Fruit fly (Drosophila melanogaster) whole organism, embryonic: ENCODE results near the gene Spec2.
A peak's percentile ranks its signal among the peaks of the same experiment; 100 is the strongest.

ENCODE experiments used
- Ada2b ChIP-seq: fragments of 200-800 bp; sonication (Bioruptor generic); IDR thresholded peaks from 2 replicates; pipeline ENCODE4 v1.3.6; 2022; ENCODE audit warnings: missing biosample characterization, missing genetic modification characterization
- CG10979 ChIP-seq: fragments of 200-800 bp; sonication (Bioruptor generic); optimal IDR thresholded peaks from 2 replicates; lab custom pipeline; 2018; ENCODE audit warnings: missing biosample characterization, mild to moderate bottlenecking, missing genetic modification characterization, moderate library complexity
- CG13296 ChIP-seq: fragments of 200-800 bp; sonication (Bioruptor generic); optimal IDR thresholded peaks from 3 replicates; lab custom pipeline; 2018; ENCODE audit warnings: missing biosample characterization, mild to moderate bottlenecking, missing genetic modification characterization
- CG13894 ChIP-seq: fragments of 200-800 bp; sonication (Bioruptor generic); optimal IDR thresholded peaks from 3 replicates; lab custom pipeline; 2018; ENCODE audit warnings: missing biosample characterization, mild to moderate bottlenecking, missing genetic modification characterization, moderate library complexity
- CG15696 ChIP-seq: fragments of 200-800 bp; sonication (Bioruptor generic); optimal IDR thresholded peaks from 2 replicates; lab custom pipeline; 2019; ENCODE audit warnings: missing biosample characterization, mild to moderate bottlenecking, missing genetic modification characterization, moderate library complexity
- CG17912 ChIP-seq: fragments of 200-800 bp; sonication (Bioruptor generic); optimal IDR thresholded peaks from 2 replicates; lab custom pipeline; 2018; ENCODE audit warnings: missing biosample characterization, mild to moderate bottlenecking, missing genetic modification characterization
- CG18262 ChIP-seq: fragments of 200-800 bp; optimal IDR thresholded peaks from 3 replicates; lab custom pipeline; 2019; ENCODE audit warnings: missing biosample characterization, mild to moderate bottlenecking, missing genetic modification characterization, moderate library complexity
- CG2889 ChIP-seq: fragments of 200-800 bp; sonication (Bioruptor generic); IDR thresholded peaks from 3 replicates; pipeline ENCODE4 v1.3.6; 2022; ENCODE audit warnings: missing biosample characterization, missing genetic modification characterization
- CG4404 ChIP-seq: fragments of 200-800 bp; sonication (Bioruptor generic); IDR thresholded peaks from 2 replicates; pipeline ENCODE4 v1.3.6; 2022; ENCODE audit warnings: missing biosample characterization, missing genetic modification characterization
- CG4424 ChIP-seq: fragments of 200-800 bp; sonication (Bioruptor generic); optimal IDR thresholded peaks from 3 replicates; lab custom pipeline; 2016; ENCODE audit warnings: missing biosample characterization, missing genetic modification characterization
- CG6654 ChIP-seq: fragments of 200-800 bp; sonication (Bioruptor generic); optimal IDR thresholded peaks from 2 replicates; lab custom pipeline; 2017; ENCODE audit warnings: missing biosample characterization, mild to moderate bottlenecking, missing genetic modification characterization
- CG6765 ChIP-seq: fragments of 200-800 bp; sonication (Bioruptor generic); optimal IDR thresholded peaks from 3 replicates; lab custom pipeline; 2017; ENCODE audit warnings: missing biosample characterization, mild to moderate bottlenecking, missing genetic modification characterization
- CG7745 ChIP-seq: fragments of 200-800 bp; sonication (Bioruptor generic); optimal IDR thresholded peaks from 2 replicates; lab custom pipeline; 2018; ENCODE audit warnings: missing biosample characterization, mild to moderate bottlenecking, missing genetic modification characterization, moderate library complexity
- CG8089 ChIP-seq: fragments of 200-800 bp; sonication (Bioruptor generic); optimal IDR thresholded peaks from 3 replicates; lab custom pipeline; 2016; ENCODE audit warnings: missing biosample characterization, missing genetic modification characterization
- CG8290 ChIP-seq, 3 experiments: fragments of 200-800 bp; sonication (Bioruptor generic); optimal IDR thresholded peaks; 2 replicates each; lab custom pipeline; 2016 to 2019; ENCODE audit warnings: missing biosample characterization in 3 of 3, missing genetic modification characterization in 3 of 3, mild to moderate bottlenecking in 2 of 3, moderate library complexity in 1 of 3
- Chrac-16 ChIP-seq: fragments of 200-800 bp; sonication (Bioruptor generic); optimal IDR thresholded peaks from 3 replicates; lab custom pipeline; 2016; ENCODE audit warnings: missing biosample characterization, missing genetic modification characterization
- MESR4 ChIP-seq: fragments of 200-800 bp; sonication (Bioruptor generic); optimal IDR thresholded peaks from 2 replicates; lab custom pipeline; 2018; ENCODE audit warnings: missing biosample characterization, mild to moderate bottlenecking, missing genetic modification characterization, moderate library complexity
- NFAT ChIP-seq: fragments of 200-800 bp; sonication (Bioruptor generic); IDR thresholded peaks from 2 replicates; pipeline ENCODE4 v1.3.6; 2022; ENCODE audit warnings: missing biosample characterization, missing genetic modification characterization
- Nf-YA ChIP-seq: fragments of 200-800 bp; sonication (Bioruptor generic); IDR thresholded peaks from 2 replicates; pipeline ENCODE4 v1.3.6; 2022; ENCODE audit warnings: missing biosample characterization, missing genetic modification characterization
- Nf-YB ChIP-seq: fragments of 200-800 bp; sonication (Bioruptor generic); optimal IDR thresholded peaks from 3 replicates; lab custom pipeline; 2019; ENCODE audit warnings: missing biosample characterization, mild to moderate bottlenecking, missing genetic modification characterization, moderate library complexity
- Poxn ChIP-seq: fragments of 200-800 bp; sonication (Bioruptor generic); IDR thresholded peaks from 2 replicates; pipeline ENCODE4 v1.3.6; 2022; ENCODE audit warnings: missing biosample characterization, missing genetic modification characterization
- Ptx1 ChIP-seq: fragments of 200-800 bp; sonication (Bioruptor generic); IDR thresholded peaks from 2 replicates; pipeline ENCODE4 v1.3.6; 2022; ENCODE audit warnings: missing biosample characterization, missing genetic modification characterization
- Sox100B ChIP-seq: fragments of 200-800 bp; sonication (Bioruptor generic); optimal IDR thresholded peaks from 3 replicates; lab custom pipeline; 2018; ENCODE audit warnings: missing biosample characterization, mild to moderate bottlenecking, missing genetic modification characterization
- Sry-β ChIP-seq: fragments of 200-800 bp; sonication (Bioruptor generic); optimal IDR thresholded peaks from 2 replicates; lab custom pipeline; 2018; ENCODE audit warnings: missing biosample characterization, mild to moderate bottlenecking, missing genetic modification characterization, moderate library complexity
- Taf1 ChIP-seq: fragments of 200-800 bp; sonication (Bioruptor generic); IDR thresholded peaks from 2 replicates; pipeline ENCODE4 v1.3.6; 2022; ENCODE audit warnings: missing biosample characterization, missing genetic modification characterization
- ac ChIP-seq: fragments of 200-800 bp; sonication (Bioruptor generic); optimal IDR thresholded peaks from 3 replicates; lab custom pipeline; 2017; ENCODE audit warnings: missing biosample characterization, mild to moderate bottlenecking, missing genetic modification characterization
- amos ChIP-seq: fragments of 200-800 bp; sonication (Bioruptor generic); IDR thresholded peaks from 2 replicates; pipeline ENCODE4 v1.3.6; 2022; ENCODE audit warnings: missing biosample characterization, missing genetic modification characterization; ENCODE audit not compliant: partially characterized antibody
- ap ChIP-seq: fragments of 200-800 bp; sonication (Bioruptor generic); IDR thresholded peaks from 2 replicates; pipeline ENCODE4 v1.3.6; 2022; ENCODE audit warnings: missing biosample characterization, missing genetic modification characterization
- chn ChIP-seq: fragments of 200-800 bp; sonication (Bioruptor generic); optimal IDR thresholded peaks from 2 replicates; lab custom pipeline; 2016; ENCODE audit warnings: missing biosample characterization, missing genetic modification characterization
- ci ChIP-seq: fragments of 200-800 bp; sonication (Bioruptor generic); IDR thresholded peaks from 3 replicates; pipeline ENCODE4 v1.3.6; 2022; ENCODE audit warnings: missing biosample characterization, missing genetic modification characterization
- dmrt99B ChIP-seq: fragments of 200-800 bp; sonication (Bioruptor generic); optimal IDR thresholded peaks from 2 replicates; lab custom pipeline; 2018; ENCODE audit warnings: missing biosample characterization, mild to moderate bottlenecking, missing genetic modification characterization, moderate library complexity
- eyg ChIP-seq: fragments of 200-800 bp; sonication (Bioruptor generic); optimal IDR thresholded peaks from 3 replicates; lab custom pipeline; 2016; ENCODE audit warnings: missing biosample characterization, missing genetic modification characterization
- fd102C ChIP-seq: fragments of 200-800 bp; sonication (Bioruptor generic); optimal IDR thresholded peaks from 2 replicates; lab custom pipeline; 2018; ENCODE audit warnings: missing biosample characterization, mild to moderate bottlenecking, missing genetic modification characterization, moderate library complexity
- fd3F ChIP-seq: fragments of 200-800 bp; sonication (Bioruptor generic); optimal IDR thresholded peaks from 2 replicates; lab custom pipeline; 2018; ENCODE audit warnings: missing biosample characterization, mild to moderate bottlenecking, missing genetic modification characterization, moderate library complexity
- gt ChIP-seq: fragments of 200-800 bp; sonication (Bioruptor generic); IDR thresholded peaks from 2 replicates; pipeline ENCODE4 v1.3.6; 2022; ENCODE audit warnings: missing biosample characterization, missing genetic modification characterization
- hbn ChIP-seq: fragments of 200-800 bp; sonication (Bioruptor generic); IDR thresholded peaks from 2 replicates; pipeline ENCODE4 v1.3.6; 2022; ENCODE audit warnings: missing biosample characterization, missing genetic modification characterization; ENCODE audit not compliant: partially characterized antibody
- her ChIP-seq: fragments of 200-800 bp; sonication (Bioruptor generic); optimal IDR thresholded peaks from 2 replicates; lab custom pipeline; 2016; ENCODE audit warnings: missing biosample characterization, missing genetic modification characterization
- mam ChIP-seq: fragments of 200-800 bp; sonication (Bioruptor generic); optimal IDR thresholded peaks from 3 replicates; lab custom pipeline; 2016; ENCODE audit warnings: missing biosample characterization, missing genetic modification characterization
- mld ChIP-seq: fragments of 200-800 bp; sonication (Bioruptor generic); IDR thresholded peaks from 3 replicates; pipeline ENCODE4 v1.3.6; 2022; ENCODE audit warnings: missing biosample characterization, missing genetic modification characterization; ENCODE audit not compliant: partially characterized antibody
- nerfin-1 ChIP-seq: fragments of 200-800 bp; sonication (Bioruptor generic); optimal IDR thresholded peaks from 3 replicates; lab custom pipeline; 2019; ENCODE audit warnings: missing biosample characterization, mild to moderate bottlenecking, missing genetic modification characterization, moderate library complexity
- pros ChIP-seq: fragments of 200-800 bp; sonication (Bioruptor generic); optimal IDR thresholded peaks from 3 replicates; lab custom pipeline; 2019; ENCODE audit warnings: missing biosample characterization, mild to moderate bottlenecking, missing genetic modification characterization, moderate library complexity
- schlank ChIP-seq: fragments of 200-800 bp; sonication (Bioruptor generic); optimal IDR thresholded peaks from 2 replicates; lab custom pipeline; 2018; ENCODE audit warnings: missing biosample characterization, mild to moderate bottlenecking, missing genetic modification characterization
- sd ChIP-seq: fragments of 200-800 bp; sonication (Bioruptor generic); optimal IDR thresholded peaks from 3 replicates; lab custom pipeline; 2018; ENCODE audit warnings: missing biosample characterization, mild to moderate bottlenecking, missing genetic modification characterization, moderate library complexity
- sens ChIP-seq: fragments of 200-800 bp; sonication (Bioruptor generic); peaks from one replicate; lab custom pipeline; 2016; ENCODE audit warnings: missing biosample characterization, missing genetic modification characterization
- sim ChIP-seq: fragments of 200-800 bp; sonication (Bioruptor generic); IDR thresholded peaks from 2 replicates; pipeline ENCODE4 v1.3.6; 2022; ENCODE audit warnings: missing biosample characterization, missing genetic modification characterization
- sob ChIP-seq: fragments of 200-800 bp; sonication (Bioruptor generic); IDR thresholded peaks from 2 replicates; pipeline ENCODE4 v1.3.6; 2022; ENCODE audit warnings: missing biosample characterization, missing genetic modification characterization
- ssp ChIP-seq: fragments of 200-800 bp; sonication (Bioruptor generic); IDR thresholded peaks from 2 replicates; pipeline ENCODE4 v1.3.6; 2022; ENCODE audit warnings: missing biosample characterization, missing genetic modification characterization
- sug ChIP-seq: fragments of 200-800 bp; optimal IDR thresholded peaks from 2 replicates; lab custom pipeline; 2019; ENCODE audit warnings: missing biosample characterization, mild to moderate bottlenecking, missing genetic modification characterization, moderate library complexity
- usp ChIP-seq: fragments of >200 bp; optimal IDR thresholded peaks from 2 replicates; lab custom pipeline; 2017; ENCODE audit warnings: missing biosample characterization, missing genetic modification characterization
- wor ChIP-seq: fragments of 200-800 bp; sonication (Bioruptor generic); IDR thresholded peaks from 2 replicates; pipeline ENCODE4 v1.3.6; 2022; ENCODE audit warnings: missing biosample characterization, missing genetic modification characterization

The Spec2 gene

DNA sequence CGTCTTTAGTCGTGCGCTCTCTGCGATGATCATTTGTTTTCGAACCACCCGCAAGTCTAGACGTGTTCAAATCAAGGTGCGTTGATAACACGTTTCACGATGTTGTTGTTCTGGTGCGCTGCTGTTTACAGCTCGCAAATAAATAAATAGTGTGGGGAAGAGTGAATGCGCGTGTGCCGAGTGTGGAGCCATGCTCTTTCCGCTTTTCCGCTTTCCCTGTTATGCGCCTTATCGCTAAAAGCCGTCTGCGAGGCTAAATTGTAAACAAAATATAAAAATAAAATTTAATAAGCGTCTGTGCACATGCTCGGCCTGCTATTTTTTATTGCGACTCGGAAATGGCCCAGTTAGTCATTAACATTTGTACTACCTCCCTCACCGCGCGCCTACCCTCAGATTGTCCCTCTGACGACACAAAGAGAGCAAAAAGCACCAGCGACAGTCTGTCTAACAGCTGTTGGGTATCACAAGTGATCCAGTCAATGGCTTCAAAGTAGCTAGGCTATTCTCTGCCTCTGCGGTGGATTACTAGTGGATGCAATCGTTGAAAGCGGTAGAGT lies 48.8 kb upstream of the Spec2 start (continued):
- TF ChIP-seq wor (GFP tag; lab: Robert Waterston, UW) (no peak), sob (GFP tag; lab: Robert Waterston, UW) (peak; percentile 50; the same call in 1 of the 2 replicates), Ptx1 (0 out of 2 replicates have a peak, but pooled peaks have one; percentile 14), schlank (tag; lab: Kevin White, UChicago) (peak; percentile 86), sens (GFP tag; lab: Kevin White, UChicago) (peak; percentile 95), fd102C (peak; percentile 67), CG2889 (no peak), amos (GFP tag; lab: Robert Waterston, UW) (no peak; the same call in 1 of the 2 replicates), CG15696 (tag; lab: Kevin White, UChicago) (peak; percentile 80), pros (GFP tag; lab: Kevin White, UChicago) (peak; percentile 77), mld (no peak), ac (GFP tag; lab: Kevin White, UChicago) (peak; percentile 84), Nf-YA (GFP tag; lab: Robert Waterston, UW) (peak; percentile 36; the same call in 1 of the 2 replicates), sug (peak; percentile 98), CG6654 (GFP tag; lab: Kevin White, UChicago) (peak; percentile 25), ci (GFP tag; lab: Robert Waterston, UW) (peak; percentile 90), CG4424 (GFP tag; lab: Kevin White, UChicago) (peak; percentile 42), CG8089 (peak; percentile 59), hbn (GFP tag; lab: Robert Waterston, UW) (no peak), CG13296 (GFP tag; lab: Kevin White, UChicago) (peak; percentile 93), CG4404 (GFP tag; lab: Robert Waterston, UW) (no peak), mam (GFP tag; lab: Kevin White, UChicago) (peak; percentile 28), Chrac-16 (GFP tag; lab: Kevin White, UChicago) (no peak), CG7745 (tag; lab: Kevin White, UChicago) (peak; percentile 85), usp (GFP tag; lab: Kevin White, UChicago) (no peak), gt (no peak), nerfin-1 (tag; lab: Kevin White, UChicago) (peak; percentile 80), CG8290 (GFP tag; optimal IDR thresholded peaks at IDR 0.05; lab: Kevin White, UChicago) (peak; percentile 74), CG8290 (tag; optimal IDR thresholded peaks at IDR 0.05; lab: Kevin White, UChicago) (peak; percentile 87 to 92), sd (tag; lab: Kevin White, UChicago) (no peak), eyg (GFP tag; lab: Kevin White, UChicago) (peak; percentile 81), chn (GFP tag; lab: Kevin White, UChicago) (peak; percentile 39), dmrt99B (tag; lab: Kevin White, UChicago) (no peak), Sox100B (no peak), Ada2b (GFP tag; lab: Robert Waterston, UW) (no peak), ap (GFP tag; lab: Robert Waterston, UW) (peak; percentile 9; the same call in 1 of the 2 replicates), her (peak; percentile 82), CG17912 (GFP tag; lab: Kevin White, UChicago) (peak; percentile 93), Sry-β (GFP tag; lab: Kevin White, UChicago) (no peak), Poxn (no peak), MESR4 (GFP tag; lab: Kevin White, UChicago) (peak; percentile 42), CG13894 (tag; lab: Kevin White, UChicago) (no peak), Nf-YB (peak; percentile 73), ssp (GFP tag; lab: Robert Waterston, UW) (no peak), CG10979 (tag; lab: Kevin White, UChicago) (peak; percentile 42), NFAT (GFP tag; lab: Robert Waterston, UW) (no peak), sim (GFP tag; lab: Robert Waterston, UW) (no peak), fd3F (no peak), CG18262 (tag; lab: Kevin White, UChicago) (peak; percentile 67), Taf1 (GFP tag; lab: Robert Waterston, UW) (0 out of 2 replicates have a peak, but pooled peaks have one; percentile 16), CG6765 (GFP tag; lab: Kevin White, UChicago) (peak; percentile 54)
